Worm (Caenorhabditis elegans): ENCODE results near the gene sre-4.
A peak's percentile ranks its signal among the peaks of the same experiment; 100 is the strongest.

Gene sre-4

ce11 chrIV:9799664-9800063 is 15.1 kb upstream of the sre-4 start:
- no peak for TF ChIP-seq hrde-1 (tag; optimal IDR thresholded peaks at IDR 0.05; ENCODE audit: borderline replicate concordance)
- no peak for TF ChIP-seq mel-28 (tag; optimal IDR thresholded peaks at IDR 0.05; ENCODE audit: borderline replicate concordance)
- TF ChIP-seq egl-18 (GFP tag; IDR thresholded peaks at IDR 0.05) = no peak
- no peak for TF ChIP-seq ets-4 (GFP tag; optimal IDR thresholded peaks at IDR 0.05)
- no peak for TF ChIP-seq snpc-1.1 (tag; optimal IDR thresholded peaks at IDR 0.05; ENCODE audit: insufficient read depth)
- no peak for TF ChIP-seq dpl-1 (GFP tag; optimal IDR thresholded peaks at IDR 0.05)
- no peak for TF ChIP-seq him-1 (tag; optimal IDR thresholded peaks at IDR 0.05)

ce11 chrIV:9799129-9799528 is 14.5 kb upstream of the sre-4 start, which contains the start of gene fat-4:
TSS of gene fat-4 (plus strand) at chrIV:9799429.
- TF ChIP-seq madf-6 (GFP tag; IDR thresholded peaks at IDR 0.05) = no peak
- no peak for TF ChIP-seq pbrm-1 (GFP tag; IDR thresholded peaks at IDR 0.05)
- TF ChIP-seq nhr-80 (tag; optimal IDR thresholded peaks at IDR 0.05) = no peak
- TF ChIP-seq lin-35 (GFP tag; optimal IDR thresholded peaks at IDR 0.05) = no peak
- no peak for TF ChIP-seq ceh-100 (GFP tag; IDR thresholded peaks at IDR 0.05)
- TF ChIP-seq lin-54 (GFP tag; optimal IDR thresholded peaks at IDR 0.05) = no peak
- no peak for TF ChIP-seq let-526 (GFP tag; IDR thresholded peaks at IDR 0.05)
- no peak for TF ChIP-seq K12H6.12 (tag; optimal IDR thresholded peaks at IDR 0.05)
- no peak for TF ChIP-seq dox-1 (GFP tag; IDR thresholded peaks at IDR 0.05)
- no peak for TF ChIP-seq bed-2 (GFP tag; IDR thresholded peaks at IDR 0.05)
- TF ChIP-seq mcd-1 (GFP tag; IDR thresholded peaks at IDR 0.05) = no peak
- no peak for TF ChIP-seq ztf-22 (GFP tag; optimal IDR thresholded peaks at IDR 0.05)
- TF ChIP-seq cebp-2 (GFP tag; IDR thresholded peaks at IDR 0.05) = no peak

- TF ChIP-seq nhr-80 (tag; optimal IDR thresholded peaks at IDR 0.05) = peak; percentile 50
- no peak for TF ChIP-seq dox-1 (GFP tag; IDR thresholded peaks at IDR 0.05)
- TF ChIP-seq Y53G8AR.9 (GFP tag; conservative IDR thresholded peaks at IDR 0.05) = 0 out of 2 replicates have a peak, but pooled peaks have one; percentile 8
These were observed 13.7 kb upstream of the sre-4 start for ce11 chrIV:9798307-9798706.

- TF ChIP-seq nhr-80 (tag; optimal IDR thresholded peaks at IDR 0.05) (peak; percentile 46), lin-54 (GFP tag; optimal IDR thresholded peaks at IDR 0.05) (peak; percentile 15), ztf-26 (tag; optimal IDR thresholded peaks at IDR 0.05) (no peak)
These were observed 12.9 kb upstream of the sre-4 start, which contains the start of gene T13F2.2 for ce11 chrIV:9797304-9798003. TSS of gene T13F2.2 (minus strand) at chrIV:9797354.

ce11 chrIV:9796494-9796893 is 11.9 kb upstream of the sre-4 start, which contains the start of gene pis-1:
TSS of gene pis-1 (minus strand) at chrIV:9796594.
- no peak for TF ChIP-seq snpc-3.4 (tag; optimal IDR thresholded peaks at IDR 0.05)
- no peak for TF ChIP-seq akir-1 (GFP tag; optimal IDR thresholded peaks at IDR 0.05)
- TF ChIP-seq ztf-22 (GFP tag; optimal IDR thresholded peaks at IDR 0.05) = no peak
- TF ChIP-seq lin-26 (GFP tag; IDR thresholded peaks at IDR 0.05) = no peak
- TF ChIP-seq ceh-79 (tag; optimal IDR thresholded peaks at IDR 0.05) = no peak
- TF ChIP-seq B0019.2 (GFP tag; conservative IDR thresholded peaks at IDR 0.05) = no peak
- TF ChIP-seq let-607 (tag; optimal IDR thresholded peaks at IDR 0.05) = no peak
- TF ChIP-seq hmg-1.2 (GFP tag; IDR thresholded peaks at IDR 0.05) = peak; percentile 8; the same call in 1 of the 2 replicates

All from whole organism, young adult.